Worm (Caenorhabditis elegans) whole organism, L1 larva: Measurements from ENCODE around the gene rbm-28.

ENCODE experiments used
- ama-1 ChIP-seq: fragments of 150-350 bp; optimal IDR thresholded peaks from 2 replicates; lab custom pipeline; 2014
- ceh-82 ChIP-seq, 3 experiments: fragments of 150-350 bp in 1 of 3; sonication (generic microtip) in 2 of 3; optimal IDR thresholded peaks; 2 replicates each; lab custom pipeline; 2014 to 2017; ENCODE audit warnings: missing biosample characterization in 3 of 3, missing genetic modification characterization in 3 of 3
- efl-1 ChIP-seq, 4 experiments: fragments of 150-350 bp; optimal IDR thresholded peaks in 3 of 4; peaks in 1 of 4; 1 replicate in 1 of 4; 2 replicates in 3 of 4; lab custom pipeline; 2014; ENCODE audit warnings: missing biosample characterization in 2 of 4, missing genetic modification characterization in 2 of 4, missing genetic modification reagents in 2 of 4
- elt-3 ChIP-seq, 6 experiments: fragments of 150-350 bp in 1 of 6; sonication (generic microtip); optimal IDR thresholded peaks; 2 replicates each; lab custom pipeline; 2017 to 2018; ENCODE audit warnings: missing biosample characterization in 6 of 6, missing genetic modification characterization in 6 of 6, inconsistent platforms in 1 of 6
- lin-13 ChIP-seq: fragments of 150-350 bp; optimal IDR thresholded peaks from 2 replicates; lab custom pipeline; 2014; ENCODE audit warnings: missing biosample characterization, missing genetic modification reagents, missing genetic modification characterization
- snpc-4 ChIP-seq: fragments of 150-350 bp; optimal IDR thresholded peaks from 2 replicates; lab custom pipeline; 2014; ENCODE audit warnings: missing biosample characterization, missing genetic modification characterization
- sptf-1 ChIP-seq: fragments of 150-350 bp; optimal IDR thresholded peaks from 2 replicates; lab custom pipeline; 2014; ENCODE audit warnings: missing biosample characterization, missing genetic modification characterization

DNA sequence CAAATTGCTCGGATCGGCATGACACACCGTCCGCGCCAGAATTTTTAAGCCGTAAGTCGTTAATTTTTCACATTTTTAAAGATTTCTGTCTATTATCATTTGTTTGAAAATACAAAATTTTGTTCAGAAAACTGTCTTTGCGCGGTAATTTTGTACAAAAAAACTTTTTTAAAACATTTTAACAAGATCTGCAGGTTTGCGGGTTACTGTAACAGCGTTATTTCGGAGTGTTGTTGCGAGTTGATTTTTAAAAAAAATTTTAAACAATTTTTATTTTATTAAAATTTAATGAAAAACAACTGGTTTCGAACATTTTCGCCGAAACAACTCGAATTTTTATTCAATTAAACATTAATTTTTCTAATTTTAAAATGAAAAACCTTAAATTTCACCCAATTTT lies 44.0 kb upstream of the rbm-28 start:
- TF ChIP-seq efl-1 (optimal IDR thresholded peaks at IDR 0.05; lab: Kevin White, UChicago), result no peak
- no peak for TF ChIP-seq efl-1 (GFP tag; optimal IDR thresholded peaks at IDR 0.05 in 1 of 2; lab: Kevin White, UChicago)
- TF ChIP-seq elt-3 (tag; optimal IDR thresholded peaks at IDR 0.05; lab: Kevin White, UChicago), result no peak
- no peak for TF ChIP-seq ceh-82 (tag; optimal IDR thresholded peaks at IDR 0.05; lab: Kevin White, UChicago)
- TF ChIP-seq lin-13 (GFP tag; lab: Kevin White, UChicago), result no peak
- TF ChIP-seq snpc-4, result no peak
- no peak for TF ChIP-seq ama-1 (lab: Kevin White, UChicago)
- no peak for TF ChIP-seq sptf-1
